Worm (Caenorhabditis elegans): ENCODE measurements around the gene ugtp-1.
A peak's percentile ranks its signal among the peaks of the same experiment; 100 is the strongest.

Gene ugtp-1

DNA sequence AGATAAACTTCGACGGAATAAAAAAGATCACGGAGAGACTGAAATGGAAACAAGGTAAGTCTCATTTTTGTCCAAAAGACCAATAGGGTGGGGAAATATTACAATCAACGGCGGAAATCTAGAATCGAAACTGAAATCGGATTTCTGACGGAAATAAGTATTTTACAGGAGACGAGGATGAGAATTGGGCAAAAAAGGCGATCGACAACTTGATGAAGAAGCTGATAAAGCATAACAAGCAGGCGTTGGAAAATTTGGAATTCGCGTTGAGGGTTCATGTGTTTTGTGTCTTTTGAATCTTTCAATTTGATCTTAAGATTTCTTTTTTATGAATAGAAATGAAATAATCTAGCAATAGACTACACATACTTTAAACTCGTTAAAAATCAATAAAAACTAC is at the start of gene ugtp-1:
Gene ugtp-1 (minus strand): TSS at position 101 of the 400 bp plus-strand sequence.
- no peak for TF ChIP-seq hmg-4 (GFP tag; optimal IDR thresholded peaks at IDR 0.05)
- no peak for TF ChIP-seq pes-1 (GFP tag; IDR thresholded peaks at IDR 0.05)
- no peak for TF ChIP-seq ama-1 (optimal IDR thresholded peaks at IDR 0.05)
- no peak for TF ChIP-seq ceh-13 (GFP tag; optimal IDR thresholded peaks at IDR 0.05)
- TF ChIP-seq ceh-36 (tag; optimal IDR thresholded peaks at IDR 0.05), result no peak
- no peak for TF ChIP-seq tbx-37 (GFP tag; conservative IDR thresholded peaks at IDR 0.05)
- TF ChIP-seq B0310.2 (tag; optimal IDR thresholded peaks at IDR 0.05), result no peak
- TF ChIP-seq tra-4 (tag; optimal IDR thresholded peaks at IDR 0.05), result no peak
- no peak for TF ChIP-seq flt-1 (GFP tag; IDR thresholded peaks at IDR 0.05)
- TF ChIP-seq aly-1 (tag; optimal IDR thresholded peaks at IDR 0.05), result no peak
- TF ChIP-seq scrt-1 (GFP tag; IDR thresholded peaks at IDR 0.05), result no peak
- no peak for TF ChIP-seq tbx-11 (GFP tag; IDR thresholded peaks at IDR 0.05)
- TF ChIP-seq ets-7 (tag; optimal IDR thresholded peaks at IDR 0.05), result no peak
- TF ChIP-seq F13C5.2 (tag; optimal IDR thresholded peaks at IDR 0.05), result no peak
- TF ChIP-seq hmbx-1 (tag; optimal IDR thresholded peaks at IDR 0.05), result no peak
- no peak for TF ChIP-seq hnd-1 (tag; optimal IDR thresholded peaks at IDR 0.05)

DNA sequence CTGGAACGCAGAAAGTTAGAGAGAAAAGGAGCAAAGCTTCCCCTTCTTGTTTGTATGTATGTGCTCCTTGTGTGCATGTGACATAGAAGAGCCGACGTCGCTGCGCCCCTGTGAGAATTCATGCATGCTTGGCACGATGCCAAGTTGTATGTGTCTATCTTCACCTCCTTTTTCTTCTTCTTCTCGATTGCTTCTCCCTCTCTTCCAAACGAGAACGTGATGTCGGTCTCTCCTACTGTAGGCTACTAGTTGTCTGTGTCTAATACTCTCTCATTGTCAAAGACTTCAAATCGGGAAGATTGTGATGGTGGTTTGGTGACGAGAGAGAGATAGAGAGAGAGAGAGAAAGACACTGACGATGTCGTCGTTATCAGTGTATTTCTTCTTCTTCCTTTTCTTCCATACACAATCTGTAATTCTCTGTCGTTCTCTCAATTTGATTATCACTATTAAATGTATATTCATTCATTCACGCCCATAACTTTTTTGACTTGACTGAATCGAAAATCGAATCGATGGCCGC is 46.8 kb upstream of the ugtp-1 start:
- TF ChIP-seq pes-1 (GFP tag; IDR thresholded peaks at IDR 0.05) (no peak), hmg-4 (GFP tag; optimal IDR thresholded peaks at IDR 0.05) (peak; percentile 57), aly-1 (tag; optimal IDR thresholded peaks at IDR 0.05) (no peak), tra-4 (tag; optimal IDR thresholded peaks at IDR 0.05) (no peak), ceh-36 (tag; optimal IDR thresholded peaks at IDR 0.05) (no peak)

DNA sequence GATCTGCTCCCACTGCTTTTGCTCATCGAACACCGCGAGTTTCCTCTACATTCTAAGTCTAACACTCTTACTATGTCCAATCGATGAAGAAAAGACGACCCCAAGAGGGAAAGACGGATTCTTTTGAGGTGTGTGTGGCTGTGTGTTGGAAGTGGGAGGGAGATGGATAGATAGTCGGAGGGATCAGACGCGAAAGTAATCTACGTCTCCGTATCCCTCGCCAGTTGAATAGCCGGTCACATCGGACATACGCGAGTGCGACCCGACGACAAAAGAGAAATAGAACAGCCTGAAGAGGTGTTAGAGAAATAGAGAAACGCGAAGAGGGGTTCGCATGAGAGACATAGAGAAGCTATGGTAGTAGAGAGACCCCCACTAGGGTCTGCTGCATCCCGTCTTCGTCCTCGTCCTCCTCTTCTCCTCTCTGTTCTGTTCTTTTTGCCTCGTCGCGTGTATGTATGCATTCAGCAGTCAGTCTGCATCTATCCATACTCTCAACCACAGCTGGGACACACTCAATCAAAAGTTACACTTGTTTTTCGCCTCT is 45.2 kb upstream of the ugtp-1 start:
- no peak for TF ChIP-seq tbx-11 (GFP tag; IDR thresholded peaks at IDR 0.05)
- peak; percentile 77 for TF ChIP-seq hmg-4 (GFP tag; optimal IDR thresholded peaks at IDR 0.05)
- peak; percentile 60 for TF ChIP-seq B0310.2 (tag; optimal IDR thresholded peaks at IDR 0.05)
- peak; percentile 9 for TF ChIP-seq F13C5.2 (tag; optimal IDR thresholded peaks at IDR 0.05)
- peak; percentile 4 for TF ChIP-seq ceh-36 (tag; optimal IDR thresholded peaks at IDR 0.05)

DNA sequence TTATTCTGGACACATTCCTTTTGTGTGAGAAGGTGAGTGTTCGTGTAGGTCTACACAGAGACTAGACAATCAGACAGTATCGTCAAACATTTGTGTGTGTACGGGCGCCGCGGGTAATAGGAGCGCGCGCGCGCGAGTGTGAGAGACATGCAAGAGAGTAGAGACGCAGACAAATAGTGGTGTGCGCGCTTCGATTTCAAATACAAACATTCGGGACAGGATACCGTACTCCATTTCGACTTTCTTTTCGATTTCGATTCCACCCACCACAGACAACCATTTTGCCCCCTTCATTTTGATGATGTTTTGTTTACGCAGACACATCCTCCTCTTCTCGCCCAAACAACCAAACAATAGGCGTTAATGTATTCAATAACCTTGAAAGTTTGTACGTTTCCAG is 44.3 kb upstream of the ugtp-1 start:
- TF ChIP-seq ceh-36 (tag; optimal IDR thresholded peaks at IDR 0.05) (no peak), hmg-4 (GFP tag; optimal IDR thresholded peaks at IDR 0.05) (peak; percentile 15)

DNA sequence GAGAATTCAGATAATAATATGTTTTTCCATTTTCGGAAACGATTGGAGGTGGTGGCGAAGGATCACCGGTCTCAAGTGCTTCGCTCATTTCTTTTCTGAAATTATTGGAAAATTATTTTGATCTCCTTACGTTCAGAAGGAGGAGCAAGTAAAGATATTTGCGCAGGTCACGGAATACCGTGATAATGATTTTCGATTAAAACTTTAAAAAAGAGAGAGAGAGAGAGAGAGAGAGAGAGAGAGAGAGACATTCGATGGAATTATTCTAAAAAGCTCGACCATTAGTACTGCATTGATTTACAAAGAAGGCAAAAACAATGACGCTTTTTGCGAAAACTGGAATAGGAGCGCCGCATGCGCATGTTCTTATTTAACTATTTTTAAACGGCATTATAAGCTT is 41.7 kb upstream of the ugtp-1 start, which contains the start of gene ztf-1:
Gene ztf-1 (minus strand): TSS at position 101 of the 400 bp plus-strand sequence.
- TF ChIP-seq flt-1 (GFP tag; IDR thresholded peaks at IDR 0.05) (no peak), hmbx-1 (tag; optimal IDR thresholded peaks at IDR 0.05) (no peak), pes-1 (GFP tag; IDR thresholded peaks at IDR 0.05) (no peak), aly-1 (tag; optimal IDR thresholded peaks at IDR 0.05) (no peak), hmg-4 (GFP tag; optimal IDR thresholded peaks at IDR 0.05) (no peak), ceh-13 (GFP tag; optimal IDR thresholded peaks at IDR 0.05) (no peak), sea-1 (GFP tag; conservative IDR thresholded peaks at IDR 0.05) (no peak), scrt-1 (GFP tag; IDR thresholded peaks at IDR 0.05) (no peak), tbx-37 (GFP tag; conservative IDR thresholded peaks at IDR 0.05) (no peak)

DNA sequence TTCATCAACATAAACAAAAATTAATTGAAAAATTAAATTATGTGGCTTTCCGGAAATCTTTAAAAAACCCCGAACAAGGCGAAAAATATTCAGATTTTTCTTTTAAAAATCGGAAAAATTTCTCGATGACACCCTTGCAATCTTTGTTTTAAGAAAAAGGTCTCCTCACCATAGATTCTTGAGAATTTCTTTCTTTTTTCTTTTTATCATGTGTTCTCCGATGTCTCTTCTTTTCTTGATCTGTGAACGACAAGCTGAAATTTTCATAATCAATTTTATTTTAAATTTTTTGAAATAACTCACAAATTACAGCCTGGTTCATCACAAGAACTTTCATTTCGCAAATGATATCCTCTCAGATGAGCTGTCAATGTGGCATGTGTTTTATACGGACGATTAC is 40.7 kb upstream of the ugtp-1 start, which contains the start of the genes zfp-1 and F54F2.14:
Gene zfp-1 (plus strand): TSS at position 301 of the 400 bp plus-strand sequence.
Gene F54F2.14 (plus strand): TSS at position 312 of the 400 bp plus-strand sequence.
- no peak for TF ChIP-seq ceh-13 (GFP tag; optimal IDR thresholded peaks at IDR 0.05)
- no peak for TF ChIP-seq B0310.2 (tag; optimal IDR thresholded peaks at IDR 0.05)
- no peak for TF ChIP-seq tbx-37 (GFP tag; conservative IDR thresholded peaks at IDR 0.05)

DNA sequence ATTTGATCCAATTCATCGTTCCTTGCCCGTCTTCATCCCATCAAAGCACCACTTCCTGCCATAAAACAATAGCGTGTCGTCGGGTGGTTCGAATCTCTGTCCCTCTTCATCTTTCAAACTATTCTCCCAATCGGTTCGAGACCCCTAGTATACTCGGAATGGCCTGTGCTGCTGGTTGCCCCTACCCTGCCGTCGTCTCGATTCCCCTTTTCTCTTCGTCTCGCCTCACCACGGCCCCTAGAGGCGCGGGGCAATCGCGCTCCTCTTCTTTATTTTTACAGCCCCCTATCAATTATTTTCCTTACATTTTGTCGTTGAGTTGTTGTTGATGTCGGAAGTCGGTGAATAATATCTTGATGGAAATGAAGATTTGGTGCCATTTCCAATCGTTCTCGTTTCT is 38.2 kb upstream of the ugtp-1 start:
- TF ChIP-seq ceh-13 (GFP tag; optimal IDR thresholded peaks at IDR 0.05) (no peak), hnd-1 (tag; optimal IDR thresholded peaks at IDR 0.05) (no peak), scrt-1 (GFP tag; IDR thresholded peaks at IDR 0.05) (no peak), F13C5.2 (tag; optimal IDR thresholded peaks at IDR 0.05) (no peak), tra-4 (tag; optimal IDR thresholded peaks at IDR 0.05) (no peak), tbx-37 (GFP tag; conservative IDR thresholded peaks at IDR 0.05) (no peak), aly-1 (tag; optimal IDR thresholded peaks at IDR 0.05) (no peak), flt-1 (GFP tag; IDR thresholded peaks at IDR 0.05) (no peak), tbx-11 (GFP tag; IDR thresholded peaks at IDR 0.05) (no peak), ceh-36 (tag; optimal IDR thresholded peaks at IDR 0.05) (no peak), sea-1 (GFP tag; conservative IDR thresholded peaks at IDR 0.05) (no peak), B0310.2 (tag; optimal IDR thresholded peaks at IDR 0.05) (no peak), ama-1 (optimal IDR thresholded peaks at IDR 0.05) (no peak), hmg-4 (GFP tag; optimal IDR thresholded peaks at IDR 0.05) (no peak)

DNA sequence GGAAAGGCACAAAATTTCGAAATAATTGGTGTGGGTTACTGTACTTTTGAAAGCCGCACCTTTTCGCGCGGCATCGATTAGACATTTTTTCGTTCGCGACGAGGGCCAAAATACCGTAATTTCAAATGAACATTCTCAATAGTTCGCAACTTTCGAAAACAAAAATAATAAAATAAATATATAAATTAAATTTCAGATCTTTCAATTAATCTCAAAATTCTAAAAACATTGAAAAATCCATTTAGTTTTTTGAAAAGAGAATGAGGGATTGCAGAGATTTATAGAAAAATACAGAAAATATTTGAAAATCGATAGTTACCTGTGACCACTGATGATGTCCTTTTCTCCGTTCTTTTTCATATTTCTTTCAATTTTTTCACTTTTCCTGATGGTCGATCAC is 35.6 kb upstream of the ugtp-1 start, which contains the start of gene K02D10.8:
Gene K02D10.8 (plus strand): TSS at position 301 of the 400 bp plus-strand sequence.
- no peak for TF ChIP-seq hmbx-1 (tag; optimal IDR thresholded peaks at IDR 0.05)

DNA sequence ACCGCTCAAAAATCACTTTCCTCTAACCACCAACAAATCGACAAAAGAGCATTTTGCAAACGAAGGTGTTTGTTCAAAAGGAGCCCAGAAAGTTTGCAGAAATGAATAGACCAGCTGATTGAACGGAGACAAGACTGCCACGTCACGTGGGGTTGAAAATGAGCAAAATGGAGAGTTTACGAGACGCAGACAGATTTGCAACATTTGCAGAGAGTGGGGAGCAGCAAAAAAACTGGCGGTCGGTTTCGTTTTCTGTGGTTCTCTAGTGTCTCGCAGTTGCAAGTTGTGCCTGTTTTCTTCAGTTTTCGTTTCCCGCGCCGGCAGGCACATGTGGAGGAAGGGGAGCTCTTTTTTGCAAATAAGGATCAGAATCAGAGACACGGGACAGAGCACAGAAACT is 34.9 kb upstream of the ugtp-1 start:
- TF ChIP-seq ceh-13 (GFP tag; optimal IDR thresholded peaks at IDR 0.05), result no peak

Measured in whole organism, early embryonic.